Worm (Caenorhabditis elegans) whole organism, midembryonic: ENCODE measurements around the gene tmem-24.

ENCODE experiments used
- T22C8.4 ChIP-seq: fragments of 200-800 bp; sonication (Bioruptor generic); IDR thresholded peaks from 2 replicates; pipeline ENCODE4 v1.3.6; 2022; ENCODE audit warnings: missing genetic modification characterization, missing compliant biosample characterization
- cog-1 ChIP-seq: sonication (generic microtip); optimal IDR thresholded peaks from 2 replicates; lab custom pipeline; 2016; ENCODE audit warnings: missing genetic modification characterization, missing compliant biosample characterization
- flt-1 ChIP-seq: fragments of 200-800 bp; sonication (Bioruptor generic); IDR thresholded peaks from 2 replicates; pipeline ENCODE4 v1.3.6; 2022; ENCODE audit warnings: missing genetic modification characterization, missing compliant biosample characterization
- klf-2 ChIP-seq: fragments of 200-800 bp; sonication (Bioruptor generic); conservative IDR thresholded peaks from 2 replicates; pipeline ENCODE4 v1.3.6; 2022; ENCODE audit warnings: missing genetic modification reagents, missing genetic modification characterization, missing compliant biosample characterization
- med-1 ChIP-seq: sonication (generic microtip); optimal IDR thresholded peaks from 2 replicates; lab custom pipeline; 2017; ENCODE audit warnings: missing genetic modification characterization, mild to moderate bottlenecking, missing compliant biosample characterization, antibody characterized with exemption, missing genetic modification reagents; ENCODE audit not compliant: insufficient read depth
- ref-1 ChIP-seq: fragments of 200-800 bp; sonication (Bioruptor generic); conservative IDR thresholded peaks from 2 replicates; pipeline ENCODE4 v1.3.6; 2022; ENCODE audit warnings: missing genetic modification reagents, missing genetic modification characterization, missing compliant biosample characterization
- tab-1 ChIP-seq: fragments of 200-800 bp; sonication (Bioruptor generic); IDR thresholded peaks from 2 replicates; pipeline ENCODE4 v1.3.6; 2022; ENCODE audit warnings: missing genetic modification characterization, missing compliant biosample characterization
- ztf-23 ChIP-seq: fragments of 200-800 bp; sonication (Bioruptor generic); IDR thresholded peaks from 2 replicates; pipeline ENCODE4 v1.3.6; 2022; ENCODE audit warnings: missing genetic modification reagents, missing genetic modification characterization, missing compliant biosample characterization
- ztf-29 ChIP-seq: fragments of 200-800 bp; sonication (Bioruptor generic); IDR thresholded peaks from 2 replicates; pipeline ENCODE4 v1.3.6; 2022; ENCODE audit warnings: missing genetic modification reagents, missing genetic modification characterization, missing compliant biosample characterization

tmem-24 gene

DNA sequence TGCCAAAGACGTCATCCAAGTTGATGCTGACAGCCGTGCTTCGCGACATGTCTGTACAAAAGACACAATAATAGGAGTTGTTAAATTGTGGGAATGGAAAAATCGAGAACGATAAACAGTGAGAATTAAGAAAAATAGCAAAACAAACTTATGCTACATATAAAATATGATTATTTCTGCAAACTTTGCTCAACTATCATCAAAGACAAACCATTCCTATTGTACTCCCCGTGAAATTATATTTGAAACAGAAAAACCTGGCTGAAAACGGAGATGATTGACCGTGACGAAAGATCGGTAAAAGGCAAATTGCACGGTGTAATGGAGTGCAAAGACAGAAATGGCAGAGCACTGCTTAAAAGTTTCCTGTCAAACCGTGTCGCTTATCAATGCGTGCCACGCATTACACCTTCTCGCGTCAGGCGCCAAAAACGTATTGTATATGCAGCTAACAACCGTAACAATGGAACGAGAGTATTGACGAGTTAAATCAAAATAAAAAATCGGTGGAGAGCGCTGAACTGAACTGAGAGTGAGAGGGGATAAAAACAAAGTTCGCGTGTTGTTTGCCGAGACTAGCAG lies 33.6 kb downstream of the tmem-24 start, which contains the start of gene C18B2.5:
C18B2.5 (minus strand) TSS at position 51 of the 582 bp plus-strand sequence.
- TF ChIP-seq flt-1 (GFP tag; lab: Robert Waterston, UW) (no peak), klf-2 (GFP tag; lab: Robert Waterston, UW) (no peak), ztf-23 (no peak), med-1 (GFP tag; lab: Kevin White, UChicago) (no peak), cog-1 (tag; lab: Kevin White, UChicago) (no peak), ztf-29 (GFP tag; lab: Robert Waterston, UW) (no peak), ref-1 (GFP tag; lab: Robert Waterston, UW) (no peak), tab-1 (no peak), T22C8.4 (GFP tag; lab: Robert Waterston, UW) (no peak)

DNA sequence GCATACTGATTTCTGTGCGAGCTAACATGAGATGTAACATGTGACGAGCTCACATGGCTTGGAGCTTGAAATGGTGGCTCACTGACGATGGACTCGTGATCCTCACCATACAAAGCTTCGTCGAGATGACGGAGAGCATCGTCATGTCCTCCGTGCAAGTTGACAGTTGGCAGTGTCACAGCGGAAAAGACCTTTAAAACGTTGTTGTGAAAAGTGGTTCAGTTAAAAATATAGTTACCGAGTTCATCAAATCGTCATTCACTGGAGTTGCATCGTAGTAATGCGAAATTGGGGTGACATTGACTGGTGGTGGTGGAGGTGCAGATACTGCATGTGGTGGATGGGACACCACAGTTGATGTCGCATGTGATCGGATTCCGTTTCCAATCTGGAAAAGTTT lies 34.3 kb downstream of the tmem-24 start:
- TF ChIP-seq tab-1 (no peak), T22C8.4 (GFP tag; lab: Robert Waterston, UW) (no peak), ztf-29 (GFP tag; lab: Robert Waterston, UW) (no peak), cog-1 (tag; lab: Kevin White, UChicago) (no peak), ztf-23 (no peak), flt-1 (GFP tag; lab: Robert Waterston, UW) (no peak), klf-2 (GFP tag; lab: Robert Waterston, UW) (no peak), med-1 (GFP tag; lab: Kevin White, UChicago) (no peak), ref-1 (GFP tag; lab: Robert Waterston, UW) (no peak)

DNA sequence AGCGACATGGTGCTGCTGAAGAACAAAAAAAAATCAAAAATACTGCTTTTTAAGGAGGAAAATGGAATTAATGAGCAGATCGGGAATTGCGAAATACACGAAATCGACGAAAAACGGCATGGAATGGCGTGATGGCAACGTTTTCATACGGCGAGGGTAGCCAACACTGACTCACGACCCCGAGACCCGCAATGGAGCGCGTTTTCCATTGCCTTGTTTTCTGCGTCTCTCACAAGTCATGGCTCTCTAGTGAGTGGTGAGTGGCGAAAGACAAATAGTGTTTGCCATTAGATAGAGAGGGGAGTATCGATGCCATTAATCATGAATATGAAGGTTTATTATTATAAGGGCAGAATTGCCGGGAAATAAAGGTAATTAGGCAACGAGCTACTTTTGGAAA lies 39.0 kb downstream of the tmem-24 start, which contains the start of gene C18B2.4:
C18B2.4 (minus strand) TSS at position 15 of the 400 bp plus-strand sequence.
- peak; percentile 76 for TF ChIP-seq cog-1 (tag; lab: Kevin White, UChicago)
- no peak for TF ChIP-seq flt-1 (GFP tag; lab: Robert Waterston, UW)
- 0 out of 2 replicates have a peak, but pooled peaks have one; percentile 32 for TF ChIP-seq tab-1

DNA sequence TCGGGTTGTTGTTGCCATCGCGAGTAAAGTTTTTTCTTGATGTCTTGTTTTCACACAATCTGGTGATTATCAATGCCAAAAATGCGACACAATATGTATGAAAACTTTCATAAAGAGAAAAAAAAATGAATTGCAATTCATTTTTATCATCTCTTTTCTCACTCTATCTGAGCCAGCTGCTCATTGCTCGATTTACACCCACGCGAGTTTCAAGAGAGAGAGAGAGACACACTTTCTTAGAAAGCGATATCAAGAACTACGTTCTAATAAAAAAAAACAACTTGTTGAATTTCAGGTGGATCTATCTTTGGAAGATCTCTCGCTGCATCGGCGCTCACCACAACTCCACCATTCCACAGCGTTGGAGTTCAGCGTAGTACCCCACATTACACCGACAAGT lies 42.1 kb downstream of the tmem-24 start:
- TF ChIP-seq ztf-23 (no peak), ztf-29 (GFP tag; lab: Robert Waterston, UW) (no peak), tab-1 (no peak), flt-1 (GFP tag; lab: Robert Waterston, UW) (no peak), cog-1 (tag; lab: Kevin White, UChicago) (no peak), klf-2 (GFP tag; lab: Robert Waterston, UW) (no peak), T22C8.4 (GFP tag; lab: Robert Waterston, UW) (no peak), med-1 (GFP tag; lab: Kevin White, UChicago) (no peak), ref-1 (GFP tag; lab: Robert Waterston, UW) (no peak)

- TF ChIP-seq ref-1 (GFP tag; lab: Robert Waterston, UW) (no peak), ztf-29 (GFP tag; lab: Robert Waterston, UW) (no peak), med-1 (GFP tag; lab: Kevin White, UChicago) (no peak), flt-1 (GFP tag; lab: Robert Waterston, UW) (no peak)
Observed at ce11 chrX:3601531-3601930, 43.2 kb downstream of the tmem-24 start, which contains the start of gene C18B2.3. Gene C18B2.3 (plus strand): TSS chrX:3601831.

DNA sequence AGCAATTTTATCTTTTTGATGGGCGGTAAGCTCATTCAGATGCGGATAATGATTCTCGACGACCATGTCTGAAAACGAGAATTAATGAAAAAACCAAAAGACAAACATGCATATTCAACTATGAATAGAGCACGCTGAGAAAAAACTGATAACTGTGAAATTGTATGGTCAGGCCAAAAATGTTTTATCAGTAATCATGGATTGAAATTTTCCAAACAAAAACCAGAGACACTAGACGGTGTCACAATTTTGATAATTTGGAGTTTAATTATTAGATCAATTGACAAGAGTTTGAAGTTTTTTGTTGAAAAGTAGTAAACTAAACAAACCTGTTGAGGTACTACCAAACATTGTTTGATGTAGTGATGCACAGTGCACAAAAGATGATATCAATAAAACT lies 44.3 kb downstream of the tmem-24 start, which contains the start of gene cgr-1:
cgr-1 (minus strand) TSS at position 68 of the 400 bp plus-strand sequence.
- no peak for TF ChIP-seq tab-1
- no peak for TF ChIP-seq ref-1 (GFP tag; lab: Robert Waterston, UW)
- TF ChIP-seq klf-2 (GFP tag; lab: Robert Waterston, UW) = no peak

DNA sequence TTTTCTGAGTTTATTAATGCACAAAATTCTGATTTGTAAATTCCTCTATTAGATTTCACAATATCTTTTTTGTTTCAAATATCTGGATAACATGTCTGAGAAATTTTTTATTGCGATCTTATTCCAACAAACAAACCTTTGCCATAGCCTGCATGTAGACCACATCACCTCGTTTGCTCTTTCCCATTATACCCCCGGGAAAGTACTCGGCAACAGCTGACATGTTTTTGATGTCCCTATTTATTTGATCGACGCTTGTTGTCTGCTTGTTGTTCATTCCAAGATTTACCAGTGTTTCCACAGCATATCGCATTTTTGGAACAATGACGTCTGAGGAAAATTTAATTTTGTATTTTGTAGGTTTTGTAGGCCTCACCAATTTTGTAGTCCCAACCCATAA lies 44.8 kb downstream of the tmem-24 start:
- TF ChIP-seq cog-1 (tag; lab: Kevin White, UChicago) = no peak
- TF ChIP-seq tab-1 = no peak
- no peak for TF ChIP-seq ztf-23
- TF ChIP-seq flt-1 (GFP tag; lab: Robert Waterston, UW) = no peak
- TF ChIP-seq klf-2 (GFP tag; lab: Robert Waterston, UW) = no peak
- no peak for TF ChIP-seq med-1 (GFP tag; lab: Kevin White, UChicago)
- no peak for TF ChIP-seq ref-1 (GFP tag; lab: Robert Waterston, UW)
- TF ChIP-seq ztf-29 (GFP tag; lab: Robert Waterston, UW) = no peak
- TF ChIP-seq T22C8.4 (GFP tag; lab: Robert Waterston, UW) = no peak

- TF ChIP-seq cog-1 (tag; lab: Kevin White, UChicago) = no peak
- TF ChIP-seq med-1 (GFP tag; lab: Kevin White, UChicago) = no peak
- no peak for TF ChIP-seq T22C8.4 (GFP tag; lab: Robert Waterston, UW)
Observed at ce11 chrX:3596967-3597366, 47.7 kb downstream of the tmem-24 start.

DNA sequence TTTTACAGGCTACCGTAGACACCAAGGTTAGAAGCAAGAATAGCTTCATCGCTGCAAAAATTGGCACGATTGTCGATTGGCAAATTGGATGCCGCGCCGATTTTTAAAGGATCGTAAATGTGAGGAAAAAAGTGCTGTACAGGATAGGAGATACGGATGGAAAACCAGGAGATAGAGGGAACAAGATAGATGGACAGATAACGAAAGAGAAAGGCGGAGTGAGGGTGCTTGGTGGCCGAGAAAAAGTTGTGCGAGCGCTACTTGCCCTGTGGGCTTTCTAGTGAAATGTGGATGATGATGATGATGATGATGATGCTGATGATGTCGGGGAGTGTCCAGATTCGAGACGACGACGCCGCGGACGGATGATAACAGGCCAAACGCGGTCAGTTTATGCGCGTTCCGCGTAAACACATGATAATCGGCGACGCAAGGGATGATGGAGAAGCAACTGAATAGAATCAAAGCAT lies 48.4 kb downstream of the tmem-24 start, which contains the start of gene T27A10.6:
T27A10.6 (minus strand) TSS at position 51 of the 470 bp plus-strand sequence.
- TF ChIP-seq T22C8.4 (GFP tag; lab: Robert Waterston, UW) = no peak
- no peak for TF ChIP-seq klf-2 (GFP tag; lab: Robert Waterston, UW)
- no peak for TF ChIP-seq ref-1 (GFP tag; lab: Robert Waterston, UW)
- no peak for TF ChIP-seq flt-1 (GFP tag; lab: Robert Waterston, UW)
- TF ChIP-seq cog-1 (tag; lab: Kevin White, UChicago) = no peak
- no peak for TF ChIP-seq ztf-29 (GFP tag; lab: Robert Waterston, UW)
- TF ChIP-seq tab-1 = no peak
- TF ChIP-seq ztf-23 = no peak
- TF ChIP-seq med-1 (GFP tag; lab: Kevin White, UChicago) = no peak

ce11 chrX:3590510-3590909 lies 54.2 kb downstream of the tmem-24 start:
- TF ChIP-seq ztf-23 = no peak
- TF ChIP-seq T22C8.4 (GFP tag; lab: Robert Waterston, UW) = no peak
- no peak for TF ChIP-seq med-1 (GFP tag; lab: Kevin White, UChicago)
- TF ChIP-seq tab-1 = no peak
- TF ChIP-seq cog-1 (tag; lab: Kevin White, UChicago) = no peak
- no peak for TF ChIP-seq ztf-29 (GFP tag; lab: Robert Waterston, UW)
- no peak for TF ChIP-seq ref-1 (GFP tag; lab: Robert Waterston, UW)
- TF ChIP-seq flt-1 (GFP tag; lab: Robert Waterston, UW) = no peak
- TF ChIP-seq klf-2 (GFP tag; lab: Robert Waterston, UW) = no peak
